Worm (Caenorhabditis elegans) whole organism, L4/young adult: Measurements from ENCODE around the gene nhr-132.

Experiments
- W03F9.2 ChIP-seq: fragments of 150-350 bp; optimal IDR thresholded peaks from 2 replicates; lab custom pipeline; 2014; ENCODE audit warnings: missing biosample characterization, missing genetic modification characterization
- dao-5 ChIP-seq: sonication (generic microtip); optimal IDR thresholded peaks from 2 replicates; lab custom pipeline; 2016; ENCODE audit warnings: missing genotype, missing genetic modification characterization, moderate library complexity, missing compliant biosample characterization
- him-1 ChIP-seq: sonication (generic microtip); optimal IDR thresholded peaks from 2 replicates; lab custom pipeline; 2016; ENCODE audit warnings: missing genotype, missing genetic modification reagents, missing genetic modification characterization, missing compliant biosample characterization

- TF ChIP-seq him-1 (tag; lab: Kevin White, UChicago) (no peak), dao-5 (tag; lab: Kevin White, UChicago) (no peak), W03F9.2 (no peak)
Measured at ce11 chrV:501230-501629, 33.0 kb upstream of the nhr-132 start, which contains the start of gene str-256.
